Worm (Caenorhabditis elegans) whole organism, mixed stage, embryonic: ENCODE data around the gene srh-265.

Experiments used
- M03D4.4 ChIP-seq: sonication (generic microtip); optimal IDR thresholded peaks from 2 replicates; lab custom pipeline; 2017; ENCODE audit warnings: mild to moderate bottlenecking, missing genetic modification characterization, missing compliant biosample characterization
- bed-3 ChIP-seq: fragments of 200-800 bp; sonication (Bioruptor generic); optimal IDR thresholded peaks from 3 replicates; lab custom pipeline; 2018; ENCODE audit warnings: mild to moderate bottlenecking, missing genetic modification characterization, moderate library complexity, missing compliant biosample characterization
- blmp-1 ChIP-seq: fragments of 150-350 bp; optimal IDR thresholded peaks from 2 replicates; lab custom pipeline; 2014; ENCODE audit warnings: missing biosample characterization, missing genetic modification characterization
- ceh-39 ChIP-seq: fragments of 150-350 bp; optimal IDR thresholded peaks from 2 replicates; lab custom pipeline; 2014; ENCODE audit warnings: missing biosample characterization, missing genetic modification characterization
- ceh-43 ChIP-seq: fragments of 200-800 bp; sonication (Bioruptor generic); optimal IDR thresholded peaks from 2 replicates; lab custom pipeline; 2018; ENCODE audit warnings: mild to moderate bottlenecking, missing genetic modification characterization, moderate library complexity, missing compliant biosample characterization
- ceh-83 ChIP-seq: fragments of 200-800 bp; sonication (Bioruptor generic); optimal IDR thresholded peaks from 2 replicates; lab custom pipeline; 2018; ENCODE audit warnings: mild to moderate bottlenecking, missing genetic modification characterization, missing compliant biosample characterization
- ces-1 ChIP-seq: fragments of 150-350 bp; optimal IDR thresholded peaks from 2 replicates; lab custom pipeline; 2014; ENCODE audit warnings: missing biosample characterization, missing genetic modification reagents, missing genetic modification characterization
- cnd-1 ChIP-seq: fragments of 200-800 bp; sonication (Bioruptor generic); optimal IDR thresholded peaks from 2 replicates; lab custom pipeline; 2018; ENCODE audit warnings: mild to moderate bottlenecking, missing genetic modification characterization, missing compliant biosample characterization
- elt-1 ChIP-seq: sonication (generic microtip); optimal IDR thresholded peaks from 2 replicates; lab custom pipeline; 2017; ENCODE audit warnings: missing genetic modification characterization, mild to moderate bottlenecking, missing compliant biosample characterization, antibody characterized with exemption, moderate library complexity, borderline replicate concordance; ENCODE audit not compliant: insufficient read depth
- elt-3 ChIP-seq: fragments of 150-350 bp; optimal IDR thresholded peaks from 2 replicates; lab custom pipeline; 2014; ENCODE audit warnings: missing biosample characterization, missing genetic modification characterization
- flh-1 ChIP-seq: fragments of 200-800 bp; sonication (Bioruptor generic); optimal IDR thresholded peaks from 2 replicates; lab custom pipeline; 2018; ENCODE audit warnings: mild to moderate bottlenecking, missing genetic modification characterization, moderate library complexity, missing compliant biosample characterization
- ham-2 ChIP-seq: fragments of 200-800 bp; sonication (Bioruptor generic); optimal IDR thresholded peaks from 2 replicates; lab custom pipeline; 2018; ENCODE audit warnings: mild to moderate bottlenecking, missing genetic modification characterization, missing compliant biosample characterization
- hlh-1 ChIP-seq: fragments of 150-350 bp; optimal IDR thresholded peaks from 2 replicates; lab custom pipeline; 2014; ENCODE audit warnings: missing biosample characterization, missing genetic modification reagents, missing genetic modification characterization
- lin-13 ChIP-seq: fragments of 150-350 bp; optimal IDR thresholded peaks from 2 replicates; lab custom pipeline; 2014; ENCODE audit warnings: missing biosample characterization, missing genetic modification characterization
- lin-32 ChIP-seq: fragments of 200-800 bp; sonication (Bioruptor generic); optimal IDR thresholded peaks from 2 replicates; lab custom pipeline; 2018; ENCODE audit warnings: mild to moderate bottlenecking, missing genetic modification characterization, missing compliant biosample characterization
- lsy-2 ChIP-seq: fragments of 150-350 bp; optimal IDR thresholded peaks from 2 replicates; lab custom pipeline; 2014; ENCODE audit warnings: missing biosample characterization, missing genetic modification characterization
- mab-5 ChIP-seq: fragments of 150-350 bp; optimal IDR thresholded peaks from 2 replicates; lab custom pipeline; 2014; ENCODE audit warnings: missing biosample characterization, missing genetic modification characterization
- mls-2 ChIP-seq: sonication (generic microtip); optimal IDR thresholded peaks from 2 replicates; lab custom pipeline; 2016; ENCODE audit warnings: mild to moderate bottlenecking, missing genetic modification characterization, moderate library complexity, missing compliant biosample characterization
- nhr-12 ChIP-seq: fragments of 150-350 bp; optimal IDR thresholded peaks from 2 replicates; lab custom pipeline; 2014; ENCODE audit warnings: missing biosample characterization, missing genetic modification characterization
- nhr-2 ChIP-seq: fragments of 150-350 bp; optimal IDR thresholded peaks from 2 replicates; lab custom pipeline; 2014; ENCODE audit warnings: missing biosample characterization, missing genetic modification characterization
- nhr-237 ChIP-seq: fragments of 150-350 bp; optimal IDR thresholded peaks from 2 replicates; lab custom pipeline; 2014; ENCODE audit warnings: missing biosample characterization, missing genetic modification characterization
- nhr-28 ChIP-seq: fragments of 150-350 bp; optimal IDR thresholded peaks from 2 replicates; lab custom pipeline; 2014; ENCODE audit warnings: missing biosample characterization, missing genetic modification characterization
- nhr-76 ChIP-seq: sonication (generic microtip); optimal IDR thresholded peaks from 2 replicates; lab custom pipeline; 2017; ENCODE audit warnings: missing biosample characterization, missing genetic modification characterization
- pha-4 ChIP-seq: fragments of 150-350 bp; optimal IDR thresholded peaks from 2 replicates; lab custom pipeline; 2018; ENCODE audit warnings: missing biosample characterization, missing genetic modification reagents, missing genetic modification characterization
- sem-2 ChIP-seq: fragments of 200-800 bp; sonication (Bioruptor generic); optimal IDR thresholded peaks from 2 replicates; lab custom pipeline; 2018; ENCODE audit warnings: mild to moderate bottlenecking, missing genetic modification characterization, missing compliant biosample characterization
- sptf-1 ChIP-seq: sonication (generic microtip); optimal IDR thresholded peaks from 2 replicates; lab custom pipeline; 2017; ENCODE audit warnings: mild to moderate bottlenecking, missing genetic modification characterization, moderate library complexity, missing compliant biosample characterization
- tbx-8 ChIP-seq: fragments of 200-800 bp; sonication (Bioruptor generic); optimal IDR thresholded peaks from 2 replicates; lab custom pipeline; 2018; ENCODE audit warnings: mild to moderate bottlenecking, missing genetic modification characterization, moderate library complexity, missing compliant biosample characterization
- unc-120 ChIP-seq: sonication (generic microtip); optimal IDR thresholded peaks from 2 replicates; lab custom pipeline; 2017; ENCODE audit warnings: missing genetic modification characterization, missing compliant biosample characterization; ENCODE audit not compliant: poor library complexity, severe bottlenecking
- unc-39 ChIP-seq: fragments of 150-350 bp; optimal IDR thresholded peaks from 2 replicates; lab custom pipeline; 2014; ENCODE audit warnings: missing biosample characterization, missing genetic modification characterization
- unc-62 ChIP-seq: fragments of 150-350 bp; optimal IDR thresholded peaks from 2 replicates; lab custom pipeline; 2014; ENCODE audit warnings: missing biosample characterization, missing genetic modification reagents, missing genetic modification characterization
- zip-8 ChIP-seq: fragments of 150-350 bp; optimal IDR thresholded peaks from 2 replicates; lab custom pipeline; 2014; ENCODE audit warnings: missing biosample characterization, missing genetic modification characterization
- ztf-11 ChIP-seq: fragments of 150-350 bp; optimal IDR thresholded peaks from 2 replicates; lab custom pipeline; 2014; ENCODE audit warnings: missing biosample characterization, missing genetic modification characterization

The srh-265 gene

DNA sequence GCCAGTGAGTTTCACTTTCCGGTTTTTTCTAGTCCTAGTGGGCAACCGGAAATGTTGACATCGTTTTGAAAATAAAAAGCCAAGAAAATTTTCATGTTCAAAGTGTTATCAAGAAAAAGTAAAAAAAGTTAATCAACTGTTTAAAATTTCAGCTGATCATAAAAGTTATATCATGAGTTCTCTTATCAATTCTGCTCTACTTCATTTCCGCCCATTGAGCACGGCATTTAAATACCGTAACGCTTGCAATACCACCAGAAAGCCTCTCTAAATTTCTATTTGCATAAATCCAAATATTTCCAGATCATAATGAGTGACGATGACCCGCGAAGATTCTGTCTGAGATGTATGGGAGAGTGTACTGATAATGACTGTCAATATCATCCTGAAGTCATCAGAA lies 28.6 kb downstream of the srh-265 start, which contains the start of gene T26H5.9:
T26H5.9 (plus strand) TSS at position 302 of the 400 bp plus-strand sequence.
- no peak for TF ChIP-seq mls-2 (tag; lab: Kevin White, UChicago)
- TF ChIP-seq nhr-28 (tag; lab: Kevin White, UChicago), result no peak
- TF ChIP-seq sem-2, result no peak
- no peak for TF ChIP-seq lin-32 (GFP tag; lab: Kevin White, UChicago)
- TF ChIP-seq ceh-39 (tag; lab: Kevin White, UChicago), result no peak
- no peak for TF ChIP-seq ceh-83 (GFP tag; lab: Kevin White, UChicago)
- no peak for TF ChIP-seq bed-3 (GFP tag; lab: Kevin White, UChicago)
- TF ChIP-seq zip-8, result no peak
- TF ChIP-seq cnd-1 (tag; lab: Kevin White, UChicago), result no peak
- no peak for TF ChIP-seq pha-4
- no peak for TF ChIP-seq M03D4.4 (tag; lab: Kevin White, UChicago)
- no peak for TF ChIP-seq lin-13 (tag; lab: Kevin White, UChicago)
- TF ChIP-seq sptf-1 (tag; lab: Kevin White, UChicago), result no peak

ce11 chrV:15445437-15445836 lies 29.4 kb downstream of the srh-265 start, which contains the start of gene srh-239:
srh-239 (plus strand) TSS chrV:15445737.
- TF ChIP-seq nhr-12 (tag; lab: Kevin White, UChicago) (no peak), mls-2 (tag; lab: Kevin White, UChicago) (no peak), blmp-1 (tag; lab: Kevin White, UChicago) (no peak), ceh-39 (tag; lab: Kevin White, UChicago) (no peak), M03D4.4 (tag; lab: Kevin White, UChicago) (no peak), ham-2 (GFP tag; lab: Kevin White, UChicago) (no peak), mab-5 (tag; lab: Kevin White, UChicago) (no peak), lsy-2 (tag; lab: Kevin White, UChicago) (no peak), unc-39 (no peak), cnd-1 (tag; lab: Kevin White, UChicago) (no peak), flh-1 (no peak), nhr-76 (tag; lab: Kevin White, UChicago) (no peak)

DNA sequence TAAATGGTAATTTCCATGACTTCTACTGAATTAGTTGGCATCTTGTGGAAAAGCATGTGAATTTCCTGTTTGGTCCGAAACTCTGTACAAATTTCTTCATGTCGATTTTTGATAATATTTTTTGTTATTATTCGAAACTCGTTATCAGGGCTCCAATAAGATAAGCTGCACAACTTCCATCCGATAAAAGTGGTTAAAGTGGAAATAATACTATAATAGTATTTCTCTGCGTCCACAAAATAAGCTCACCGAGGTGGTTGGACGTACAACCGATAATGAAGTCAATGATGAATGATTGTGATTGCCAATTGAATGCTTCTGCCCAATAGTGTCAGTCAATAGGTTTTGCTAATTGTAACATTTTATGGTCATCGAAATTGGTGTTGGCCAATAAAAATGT lies 32.4 kb downstream of the srh-265 start, which contains the start of gene T26H5.4:
T26H5.4 (minus strand) TSS at position 294 of the 400 bp plus-strand sequence.
- TF ChIP-seq lsy-2 (tag; lab: Kevin White, UChicago) (no peak), tbx-8 (no peak), cnd-1 (tag; lab: Kevin White, UChicago) (no peak), blmp-1 (tag; lab: Kevin White, UChicago) (no peak), unc-120 (tag; lab: Kevin White, UChicago) (no peak), zip-8 (no peak), nhr-76 (tag; lab: Kevin White, UChicago) (no peak), nhr-2 (tag; lab: Kevin White, UChicago) (no peak), mab-5 (tag; lab: Kevin White, UChicago) (no peak), lin-32 (GFP tag; lab: Kevin White, UChicago) (no peak), M03D4.4 (tag; lab: Kevin White, UChicago) (no peak), unc-39 (no peak), ces-1 (GFP tag; lab: Kevin White, UChicago) (no peak), mls-2 (tag; lab: Kevin White, UChicago) (no peak), ceh-43 (no peak), elt-3 (tag; lab: Kevin White, UChicago) (no peak), hlh-1 (no peak), lin-13 (tag; lab: Kevin White, UChicago) (no peak)

DNA sequence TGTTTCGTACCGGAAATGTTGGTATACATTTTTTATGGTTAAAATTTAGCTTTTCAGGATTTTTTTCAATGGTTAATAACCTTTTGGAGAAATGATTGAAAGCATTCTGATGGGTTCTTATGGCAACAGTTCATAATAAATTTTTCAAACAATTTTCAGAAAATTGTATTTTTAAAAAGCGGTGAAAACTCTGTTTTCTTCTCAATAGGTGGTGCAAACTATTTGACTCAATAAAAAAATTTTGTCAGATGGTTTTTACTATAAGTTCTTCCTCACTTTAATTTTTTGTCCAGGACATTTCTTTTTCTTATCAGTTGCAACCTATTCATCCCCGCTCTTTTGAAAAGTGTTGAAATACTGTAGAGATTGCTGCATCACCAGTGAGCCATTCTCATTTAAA lies 32.8 kb downstream of the srh-265 start, which contains the start of gene T26H5.14:
T26H5.14 (plus strand) TSS at position 301 of the 400 bp plus-strand sequence.
- TF ChIP-seq ceh-39 (tag; lab: Kevin White, UChicago) (no peak), blmp-1 (tag; lab: Kevin White, UChicago) (no peak), bed-3 (GFP tag; lab: Kevin White, UChicago) (no peak)

DNA sequence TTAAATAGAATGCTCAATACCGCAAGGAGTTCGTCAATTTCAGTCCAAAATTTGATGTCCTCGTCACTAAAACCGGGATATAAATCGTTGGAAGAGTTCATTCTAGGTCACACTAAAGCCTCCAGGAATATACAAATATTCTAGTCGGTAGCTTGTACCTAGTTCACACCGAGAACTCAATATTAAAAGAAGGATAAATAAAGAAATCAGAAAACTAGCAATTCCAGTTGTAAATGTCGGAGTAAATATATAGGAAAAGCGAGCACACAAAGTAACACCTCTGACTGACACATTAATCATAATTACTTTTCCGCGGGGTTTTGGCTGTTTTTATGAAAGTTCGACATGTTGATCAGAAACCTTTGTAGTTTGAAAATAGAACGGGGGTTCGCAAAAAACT lies 35.4 kb downstream of the srh-265 start, which contains the start of gene srw-33:
srw-33 (minus strand) TSS at position 101 of the 400 bp plus-strand sequence.
- no peak for TF ChIP-seq sem-2
- no peak for TF ChIP-seq nhr-2 (tag; lab: Kevin White, UChicago)
- TF ChIP-seq unc-120 (tag; lab: Kevin White, UChicago), result no peak
- TF ChIP-seq ham-2 (GFP tag; lab: Kevin White, UChicago), result no peak
- TF ChIP-seq sptf-1 (tag; lab: Kevin White, UChicago), result no peak
- no peak for TF ChIP-seq nhr-28 (tag; lab: Kevin White, UChicago)
- TF ChIP-seq nhr-12 (tag; lab: Kevin White, UChicago), result no peak
- no peak for TF ChIP-seq lin-13 (tag; lab: Kevin White, UChicago)
- no peak for TF ChIP-seq ztf-11
- TF ChIP-seq elt-3 (tag; lab: Kevin White, UChicago), result no peak
- TF ChIP-seq nhr-237 (tag; lab: Kevin White, UChicago), result no peak
- TF ChIP-seq unc-62, result no peak
- TF ChIP-seq unc-39, result no peak
- no peak for TF ChIP-seq flh-1
- TF ChIP-seq mls-2 (tag; lab: Kevin White, UChicago), result no peak
- TF ChIP-seq elt-1 (tag; lab: Kevin White, UChicago), result no peak
- no peak for TF ChIP-seq ceh-39 (tag; lab: Kevin White, UChicago)
- no peak for TF ChIP-seq pha-4
- no peak for TF ChIP-seq ceh-43
